Fruit fly (Drosophila melanogaster): ENCODE results near the gene CG42394.
A peak's percentile ranks its signal among the peaks of the same experiment; 100 is the strongest.

Gene CG42394

DNA sequence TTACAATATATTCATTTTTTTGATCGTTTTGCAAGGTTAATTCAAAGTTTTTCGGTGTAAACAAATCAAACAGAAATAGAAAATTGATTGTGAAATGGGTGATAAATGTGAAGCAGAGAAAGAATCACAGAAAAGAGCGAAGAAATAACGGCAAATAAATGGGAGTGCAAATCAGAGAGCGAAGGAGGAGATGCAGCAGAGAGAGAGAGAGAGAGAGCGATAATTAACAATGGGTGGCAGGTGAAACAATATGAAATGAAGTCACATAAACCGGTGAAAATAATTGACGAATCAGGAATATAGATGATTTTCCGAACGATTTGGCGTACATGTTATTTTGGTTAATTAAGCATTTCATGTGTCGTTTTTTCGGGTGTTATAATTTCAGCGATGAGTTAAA, 14.3 kb downstream of the CG42394 start:
- TF ChIP-seq CG34367 (tag; optimal IDR thresholded peaks at IDR 0.05): no peak
- TF ChIP-seq D1 (tag; optimal IDR thresholded peaks at IDR 0.05): no peak
- no peak for TF ChIP-seq gl (tag; optimal IDR thresholded peaks at IDR 0.05)
- TF ChIP-seq CG10348 (GFP tag; IDR thresholded peaks at IDR 0.05): no peak
- no peak for TF ChIP-seq fd96Ca (GFP tag; IDR thresholded peaks at IDR 0.05)
- TF ChIP-seq CG9948 (tag; optimal IDR thresholded peaks at IDR 0.05): no peak
- no peak for TF ChIP-seq CG4496 (GFP tag; IDR thresholded peaks at IDR 0.05)
- TF ChIP-seq EcR (GFP tag; optimal IDR thresholded peaks at IDR 0.05): no peak
- TF ChIP-seq CG8301 (tag; optimal IDR thresholded peaks at IDR 0.05): no peak
- TF ChIP-seq Pif1B (GFP tag; optimal IDR thresholded peaks at IDR 0.05): no peak
- no peak for TF ChIP-seq CG15710 (tag; optimal IDR thresholded peaks at IDR 0.05)
- no peak for TF ChIP-seq CG14655 (GFP tag; optimal IDR thresholded peaks at IDR 0.05)
- no peak for TF ChIP-seq CG13204 (GFP tag; optimal IDR thresholded peaks at IDR 0.05)
- TF ChIP-seq CG8159 (tag; optimal IDR thresholded peaks at IDR 0.05): no peak
- TF ChIP-seq CG12605 (GFP tag; IDR thresholded peaks at IDR 0.05): no peak
- no peak for TF ChIP-seq CG17806 (tag; optimal IDR thresholded peaks at IDR 0.05)
- no peak for TF ChIP-seq rn (GFP tag; IDR thresholded peaks at IDR 0.05)
- TF ChIP-seq Pif1A (GFP tag; optimal IDR thresholded peaks at IDR 0.05): no peak

DNA sequence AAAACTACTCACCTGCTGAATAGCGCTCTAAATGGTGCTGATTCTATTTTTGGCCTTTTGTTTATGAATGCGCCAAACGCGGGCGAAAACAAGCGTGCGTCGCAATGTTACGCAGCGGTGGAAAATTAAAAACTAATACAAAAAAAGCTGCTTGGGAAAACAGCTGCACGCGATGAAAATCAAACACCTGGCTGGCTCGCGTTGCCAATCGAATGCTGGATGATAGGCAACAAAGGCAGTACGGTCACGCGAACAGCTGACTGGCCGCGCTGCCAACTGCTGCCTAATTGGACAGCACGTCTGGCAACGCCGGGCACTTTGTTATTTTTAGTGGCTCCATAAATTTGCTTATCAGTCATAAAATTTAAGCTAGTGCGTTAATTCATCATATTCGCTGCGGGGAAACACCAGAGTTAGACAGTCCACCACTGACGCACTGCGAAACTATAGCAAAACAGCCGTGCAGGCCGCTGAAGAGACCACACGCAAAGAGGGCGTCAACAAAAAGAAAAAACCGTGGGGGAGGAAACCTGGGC, 18.9 kb downstream of the CG42394 start, which contains the start of the genes SelR and Tsp86D:
SelR (minus strand) TSS at position 216 of the 536 bp plus-strand sequence.
Tsp86D (plus strand) TSS at position 282 of the 536 bp plus-strand sequence.
- TF ChIP-seq CG4496 (GFP tag; IDR thresholded peaks at IDR 0.05) (no peak), CG32121 (GFP tag; IDR thresholded peaks at IDR 0.05) (0 out of 2 replicates have a peak, but pooled peaks have one; percentile 9)

- peak; percentile 12 for TF ChIP-seq EcR (GFP tag; optimal IDR thresholded peaks at IDR 0.05)
- TF ChIP-seq CG8301 (tag; optimal IDR thresholded peaks at IDR 0.05): no peak
These were observed 20.9 kb downstream of the CG42394 start for dm6 chr3R:10870561-10870960.

DNA sequence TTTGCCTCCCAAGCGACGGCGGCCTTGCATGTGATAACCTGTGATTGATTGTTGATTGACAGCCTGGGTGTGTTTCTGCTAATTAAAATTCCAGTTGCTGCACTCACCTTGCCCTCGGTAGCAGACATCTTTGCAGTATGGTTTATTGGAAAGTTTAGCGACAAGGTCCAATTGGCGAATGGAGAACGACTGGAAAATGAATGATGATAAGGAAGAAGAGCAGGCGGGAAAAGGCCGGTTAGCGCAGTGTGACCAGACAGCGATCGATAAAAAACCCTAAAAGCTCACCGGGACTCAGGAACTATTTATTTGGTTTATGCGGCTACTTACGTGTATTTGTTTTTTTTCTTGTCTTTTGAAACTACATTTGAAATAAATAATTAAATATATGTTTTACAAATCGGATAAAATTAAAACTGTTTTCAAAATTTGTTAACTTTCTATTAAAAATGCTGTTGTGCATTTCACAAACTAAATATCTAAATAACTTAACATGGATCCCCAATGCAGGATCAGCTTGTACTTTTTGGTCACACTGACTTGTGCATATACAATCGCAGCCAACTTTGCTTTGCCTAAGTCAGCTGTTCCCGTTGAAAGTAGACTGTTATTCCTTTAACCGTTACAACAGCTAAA, 22.6 kb downstream of the CG42394 start, which contains the start of gene Fdh:
Fdh (minus strand) TSS at position 234 of the 636 bp plus-strand sequence.
- peak; percentile 46 for TF ChIP-seq CG8301 (tag; optimal IDR thresholded peaks at IDR 0.05)
- TF ChIP-seq CG12605 (GFP tag; IDR thresholded peaks at IDR 0.05): no peak
- no peak for TF ChIP-seq fd96Ca (GFP tag; IDR thresholded peaks at IDR 0.05)
- no peak for TF ChIP-seq CG14655 (GFP tag; optimal IDR thresholded peaks at IDR 0.05)
- TF ChIP-seq CG4496 (GFP tag; IDR thresholded peaks at IDR 0.05): peak; percentile 55; the same call in 2 of the 3 replicates
- peak; percentile 64 for TF ChIP-seq CG8159 (tag; optimal IDR thresholded peaks at IDR 0.05)
- TF ChIP-seq Pif1A (GFP tag; optimal IDR thresholded peaks at IDR 0.05): no peak
- TF ChIP-seq CG34367 (tag; optimal IDR thresholded peaks at IDR 0.05): no peak
- peak; percentile 38 for TF ChIP-seq Pif1B (GFP tag; optimal IDR thresholded peaks at IDR 0.05)
- TF ChIP-seq gl (tag; optimal IDR thresholded peaks at IDR 0.05): no peak
- TF ChIP-seq EcR (GFP tag; optimal IDR thresholded peaks at IDR 0.05): no peak
- TF ChIP-seq rn (GFP tag; IDR thresholded peaks at IDR 0.05): no peak
- 0 out of 2 replicates have a peak, but pooled peaks have one; percentile 13 for TF ChIP-seq CG32121 (GFP tag; IDR thresholded peaks at IDR 0.05)
- peak; percentile 31 for TF ChIP-seq CG9948 (tag; optimal IDR thresholded peaks at IDR 0.05)
- TF ChIP-seq CG10348 (GFP tag; IDR thresholded peaks at IDR 0.05): no peak
- TF ChIP-seq Snoo (tag; optimal IDR thresholded peaks at IDR 0.05): peak; percentile 46
- no peak for TF ChIP-seq D1 (tag; optimal IDR thresholded peaks at IDR 0.05)
- peak; percentile 64 for TF ChIP-seq CG15710 (tag; optimal IDR thresholded peaks at IDR 0.05)
- peak; percentile 40 for TF ChIP-seq CG17806 (tag; optimal IDR thresholded peaks at IDR 0.05)
- TF ChIP-seq Ets98B (GFP tag; IDR thresholded peaks at IDR 0.05): peak; percentile 31; the same call in 1 of the 2 replicates
- TF ChIP-seq CG13204 (GFP tag; optimal IDR thresholded peaks at IDR 0.05): no peak

dm6 chr3R:10872820-10873219, 23.2 kb downstream of the CG42394 start, which contains the start of gene CG4596:
Gene CG4596, plus strand, starts transcription at chr3R:10873038.
- TF ChIP-seq Snoo (tag; optimal IDR thresholded peaks at IDR 0.05) (no peak), CG8159 (tag; optimal IDR thresholded peaks at IDR 0.05) (no peak), CG13204 (GFP tag; optimal IDR thresholded peaks at IDR 0.05) (no peak), CG12605 (GFP tag; IDR thresholded peaks at IDR 0.05) (no peak), Pif1A (GFP tag; optimal IDR thresholded peaks at IDR 0.05) (no peak), D1 (tag; optimal IDR thresholded peaks at IDR 0.05) (no peak), CG17806 (tag; optimal IDR thresholded peaks at IDR 0.05) (no peak), CG8301 (tag; optimal IDR thresholded peaks at IDR 0.05) (no peak), CG4496 (GFP tag; IDR thresholded peaks at IDR 0.05) (no peak), EcR (GFP tag; optimal IDR thresholded peaks at IDR 0.05) (no peak), rn (GFP tag; IDR thresholded peaks at IDR 0.05) (no peak), CG34367 (tag; optimal IDR thresholded peaks at IDR 0.05) (no peak)

Data from whole organism, pupa.